Fruit fly (Drosophila melanogaster): ENCODE data around the gene Sytbeta.

The Sytbeta gene

DNA sequence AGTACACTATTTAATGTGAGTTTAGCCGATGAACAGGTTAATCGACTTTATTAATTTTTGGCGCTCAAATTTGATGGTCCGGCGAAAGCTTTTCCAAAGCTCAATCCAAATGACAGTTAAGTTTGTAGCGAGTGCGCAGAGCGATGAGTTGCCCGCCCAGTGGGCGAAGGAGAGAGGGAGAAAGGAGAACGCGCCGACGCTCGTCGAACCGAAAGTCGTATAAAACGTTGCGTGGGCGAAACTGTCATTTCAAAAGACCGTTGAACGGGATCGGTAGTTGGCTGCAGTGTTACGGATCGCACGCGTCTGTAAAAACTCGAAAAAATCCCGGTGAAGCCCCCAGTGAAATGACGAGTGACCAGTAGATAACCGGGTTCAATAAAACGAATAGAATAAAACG, 72.8 kb downstream of the Sytbeta start, which contains the start of gene Zip71B:
Zip71B (plus strand) TSS at position 265 of the 400 bp plus-strand sequence.
- TF ChIP-seq pan (optimal IDR thresholded peaks at IDR 0.05) (no peak), GATAd (GFP tag; optimal IDR thresholded peaks at IDR 0.05) (no peak), HLH106 (tag; optimal IDR thresholded peaks at IDR 0.05) (no peak), Rel (GFP tag; optimal IDR thresholded peaks at IDR 0.05) (no peak), Rel (tag; optimal IDR thresholded peaks at IDR 0.05) (peak; percentile 66), sv (GFP tag; optimal IDR thresholded peaks at IDR 0.05) (no peak), Dif (GFP tag; optimal IDR thresholded peaks at IDR 0.05; ENCODE audit: partially characterized antibody) (peak; percentile 78), Abd-B (GFP tag; optimal IDR thresholded peaks at IDR 0.05) (no peak), Mio (GFP tag; optimal IDR thresholded peaks at IDR 0.05) (no peak), Vsx2 (GFP tag; optimal IDR thresholded peaks at IDR 0.05; ENCODE audit: partially characterized antibody) (peak; percentile 67), dmrt93B (GFP tag; optimal IDR thresholded peaks at IDR 0.05) (no peak), Hnf4 (GFP tag; optimal IDR thresholded peaks at IDR 0.05) (no peak), Hr78 (GFP tag; optimal IDR thresholded peaks at IDR 0.05) (no peak), CG32264 (GFP tag; optimal IDR thresholded peaks at IDR 0.05) (no peak)

DNA sequence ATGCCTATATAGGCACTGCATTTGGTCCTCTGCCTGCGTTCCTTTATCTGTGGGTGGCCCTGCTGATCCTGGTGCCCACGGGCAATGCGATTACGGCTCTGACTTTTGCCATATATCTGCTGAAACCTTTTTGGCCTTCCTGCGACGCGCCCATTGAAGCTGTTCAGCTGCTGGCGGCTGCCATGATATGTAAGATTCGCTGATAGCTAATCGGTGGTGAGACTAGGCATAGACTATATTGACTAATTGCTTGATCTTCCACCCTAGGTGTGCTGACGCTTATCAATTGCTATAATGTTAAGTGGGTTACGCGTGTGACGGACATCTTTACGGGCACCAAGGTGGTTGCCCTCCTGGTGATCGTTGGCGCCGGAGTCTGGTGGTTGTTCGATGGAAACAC, 74.9 kb downstream of the Sytbeta start:
- no peak for TF ChIP-seq lola (GFP tag; optimal IDR thresholded peaks at IDR 0.05)
- no peak for TF ChIP-seq sv (GFP tag; optimal IDR thresholded peaks at IDR 0.05)
- TF ChIP-seq Abd-B (GFP tag; optimal IDR thresholded peaks at IDR 0.05), result no peak
- TF ChIP-seq Jra (GFP tag; optimal IDR thresholded peaks at IDR 0.05), result no peak
- no peak for TF ChIP-seq Myc (optimal IDR thresholded peaks at IDR 0.05)
- TF ChIP-seq brk (GFP tag; optimal IDR thresholded peaks at IDR 0.05), result no peak
- TF ChIP-seq N (GFP tag; optimal IDR thresholded peaks at IDR 0.05), result no peak
- TF ChIP-seq HLH106 (tag; optimal IDR thresholded peaks at IDR 0.05), result no peak
- no peak for TF ChIP-seq psq (GFP tag; optimal IDR thresholded peaks at IDR 0.05)
- TF ChIP-seq ey (GFP tag; optimal IDR thresholded peaks at IDR 0.05), result no peak
- no peak for TF ChIP-seq CrebA (GFP tag; optimal IDR thresholded peaks at IDR 0.05; ENCODE audit: borderline replicate concordance)
- no peak for TF ChIP-seq fru (GFP tag; optimal IDR thresholded peaks at IDR 0.05)
- no peak for TF ChIP-seq GATAd (GFP tag; optimal IDR thresholded peaks at IDR 0.05)
- no peak for TF ChIP-seq foxo (GFP tag; optimal IDR thresholded peaks at IDR 0.05)
- no peak for TF ChIP-seq Mio (GFP tag; optimal IDR thresholded peaks at IDR 0.05)

DNA sequence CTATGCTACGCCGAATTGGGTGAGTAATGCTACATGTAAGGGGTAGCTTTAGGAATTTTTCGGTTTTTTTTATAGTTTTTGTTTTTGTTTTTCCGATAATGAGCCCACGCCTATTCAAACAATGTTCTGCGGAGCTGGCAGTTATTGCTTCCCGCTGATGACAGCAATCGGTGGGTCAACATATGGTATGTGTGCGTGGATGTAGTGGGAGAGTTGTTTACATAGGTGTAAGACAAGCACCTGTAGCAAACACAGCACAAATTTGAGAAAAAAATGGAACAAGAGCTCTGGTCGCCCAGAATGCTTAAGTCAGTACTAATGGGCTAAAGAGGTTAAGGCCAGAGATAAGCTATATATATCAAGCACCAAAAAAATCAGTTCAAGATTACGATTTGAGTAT, 76.5 kb downstream of the Sytbeta start:
- TF ChIP-seq rgr (GFP tag; optimal IDR thresholded peaks at IDR 0.05), result no peak
- TF ChIP-seq CG32264 (GFP tag; optimal IDR thresholded peaks at IDR 0.05), result no peak
- TF ChIP-seq ey (GFP tag; optimal IDR thresholded peaks at IDR 0.05), result no peak
- TF ChIP-seq Abd-B (GFP tag; optimal IDR thresholded peaks at IDR 0.05), result no peak
- TF ChIP-seq sage (GFP tag; optimal IDR thresholded peaks at IDR 0.05), result no peak
- TF ChIP-seq brk (GFP tag; optimal IDR thresholded peaks at IDR 0.05), result no peak

DNA sequence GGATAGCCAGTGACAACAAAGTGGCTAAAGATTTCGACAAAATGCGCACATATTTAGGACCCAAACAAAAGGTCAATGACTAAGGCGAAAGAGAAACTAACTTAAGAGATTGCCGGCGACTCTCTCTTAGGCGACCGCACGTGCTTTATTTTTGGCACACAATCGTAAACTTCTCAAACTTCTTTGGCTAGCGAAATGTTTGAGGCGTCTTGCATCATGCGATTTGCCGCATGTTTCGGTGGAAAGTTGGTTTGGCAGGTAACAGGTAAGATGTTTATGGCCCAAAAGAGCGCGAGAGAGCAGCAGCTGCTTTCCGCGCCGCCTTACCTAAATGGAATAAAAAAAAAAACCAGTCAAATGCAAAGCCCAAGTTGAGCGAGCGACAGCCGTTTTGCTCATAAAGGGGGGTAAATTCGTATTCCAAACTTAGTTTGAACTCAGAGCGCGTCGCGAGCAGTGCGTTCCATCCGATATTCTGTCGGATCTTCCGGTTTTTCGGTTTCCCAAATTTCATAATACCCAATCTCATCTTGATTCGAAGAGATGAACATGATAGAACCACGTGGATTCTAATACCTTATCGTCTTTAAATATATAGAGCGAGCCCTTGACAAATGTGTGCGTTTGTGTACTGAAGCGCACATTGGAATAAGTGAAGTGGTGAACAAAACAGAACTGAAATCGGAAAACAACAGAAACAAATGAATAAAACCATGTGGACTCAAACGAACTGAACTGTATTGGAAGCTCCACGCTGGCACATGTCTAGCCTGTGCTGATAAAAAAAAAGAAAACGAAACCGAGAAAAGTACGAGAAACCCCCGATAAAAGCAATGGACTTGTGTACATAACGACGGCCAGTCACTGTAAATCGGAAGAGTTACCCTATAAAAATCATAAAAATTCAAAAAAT, 77.5 kb downstream of the Sytbeta start:
- TF ChIP-seq jim (GFP tag; optimal IDR thresholded peaks at IDR 0.05) (peak; percentile 47), tai (GFP tag; optimal IDR thresholded peaks at IDR 0.05) (peak; percentile 22), Vsx2 (GFP tag; optimal IDR thresholded peaks at IDR 0.05; ENCODE audit: partially characterized antibody) (peak; percentile 99), Mio (GFP tag; optimal IDR thresholded peaks at IDR 0.05) (no peak), Abd-B (GFP tag; optimal IDR thresholded peaks at IDR 0.05) (no peak), woc (GFP tag; optimal IDR thresholded peaks at IDR 0.05) (peak; percentile 24), HLH106 (tag; optimal IDR thresholded peaks at IDR 0.05) (no peak), Dif (GFP tag; optimal IDR thresholded peaks at IDR 0.05; ENCODE audit: partially characterized antibody) (peak; percentile 99), Jra (GFP tag; optimal IDR thresholded peaks at IDR 0.05) (no peak), foxo (GFP tag; optimal IDR thresholded peaks at IDR 0.05) (no peak), Sp1 (GFP tag; optimal IDR thresholded peaks at IDR 0.05) (peak; percentile 2), rgr (GFP tag; optimal IDR thresholded peaks at IDR 0.05) (no peak), fru (GFP tag; optimal IDR thresholded peaks at IDR 0.05) (no peak), psq (GFP tag; optimal IDR thresholded peaks at IDR 0.05) (peak; percentile 21), dl (GFP tag; optimal IDR thresholded peaks at IDR 0.05; ENCODE audit: insufficient read depth in 1 of 2, partially characterized antibody in 2 of 2) (peak; percentile 90 to 97), Rel (GFP tag; optimal IDR thresholded peaks at IDR 0.05) (no peak), Rel (tag; optimal IDR thresholded peaks at IDR 0.05) (no peak), brk (GFP tag; optimal IDR thresholded peaks at IDR 0.05) (no peak), Dfd (GFP tag; optimal IDR thresholded peaks at IDR 0.05) (no peak), CrebA (GFP tag; optimal IDR thresholded peaks at IDR 0.05; ENCODE audit: borderline replicate concordance) (no peak), Hnf4 (GFP tag; optimal IDR thresholded peaks at IDR 0.05) (no peak)

Data from whole organism, wandering third instar larva.